Worm (Caenorhabditis elegans) whole organism, mixed stage, embryonic: ENCODE data around the gene ccch-1.

Experiments used
- M03D4.4 ChIP-seq: sonication (generic microtip); optimal IDR thresholded peaks from 2 replicates; lab custom pipeline; 2017; ENCODE audit warnings: mild to moderate bottlenecking, missing genetic modification characterization, missing compliant biosample characterization
- bed-3 ChIP-seq: fragments of 200-800 bp; sonication (Bioruptor generic); optimal IDR thresholded peaks from 3 replicates; lab custom pipeline; 2018; ENCODE audit warnings: mild to moderate bottlenecking, missing genetic modification characterization, moderate library complexity, missing compliant biosample characterization
- blmp-1 ChIP-seq: fragments of 150-350 bp; optimal IDR thresholded peaks from 2 replicates; lab custom pipeline; 2014; ENCODE audit warnings: missing biosample characterization, missing genetic modification characterization
- ceh-39 ChIP-seq: fragments of 150-350 bp; optimal IDR thresholded peaks from 2 replicates; lab custom pipeline; 2014; ENCODE audit warnings: missing biosample characterization, missing genetic modification characterization
- ceh-43 ChIP-seq: fragments of 200-800 bp; sonication (Bioruptor generic); optimal IDR thresholded peaks from 2 replicates; lab custom pipeline; 2018; ENCODE audit warnings: mild to moderate bottlenecking, missing genetic modification characterization, moderate library complexity, missing compliant biosample characterization
- ceh-83 ChIP-seq: fragments of 200-800 bp; sonication (Bioruptor generic); optimal IDR thresholded peaks from 2 replicates; lab custom pipeline; 2018; ENCODE audit warnings: mild to moderate bottlenecking, missing genetic modification characterization, missing compliant biosample characterization
- ces-1 ChIP-seq: fragments of 150-350 bp; optimal IDR thresholded peaks from 2 replicates; lab custom pipeline; 2014; ENCODE audit warnings: missing biosample characterization, missing genetic modification reagents, missing genetic modification characterization
- cnd-1 ChIP-seq: fragments of 200-800 bp; sonication (Bioruptor generic); optimal IDR thresholded peaks from 2 replicates; lab custom pipeline; 2018; ENCODE audit warnings: mild to moderate bottlenecking, missing genetic modification characterization, missing compliant biosample characterization
- elt-1 ChIP-seq: sonication (generic microtip); optimal IDR thresholded peaks from 2 replicates; lab custom pipeline; 2017; ENCODE audit warnings: missing genetic modification characterization, mild to moderate bottlenecking, missing compliant biosample characterization, antibody characterized with exemption, moderate library complexity, borderline replicate concordance; ENCODE audit not compliant: insufficient read depth
- elt-3 ChIP-seq: fragments of 150-350 bp; optimal IDR thresholded peaks from 2 replicates; lab custom pipeline; 2014; ENCODE audit warnings: missing biosample characterization, missing genetic modification characterization
- flh-1 ChIP-seq: fragments of 200-800 bp; sonication (Bioruptor generic); optimal IDR thresholded peaks from 2 replicates; lab custom pipeline; 2018; ENCODE audit warnings: mild to moderate bottlenecking, missing genetic modification characterization, moderate library complexity, missing compliant biosample characterization
- hlh-1 ChIP-seq: fragments of 150-350 bp; optimal IDR thresholded peaks from 2 replicates; lab custom pipeline; 2014; ENCODE audit warnings: missing biosample characterization, missing genetic modification reagents, missing genetic modification characterization
- lin-13 ChIP-seq: fragments of 150-350 bp; optimal IDR thresholded peaks from 2 replicates; lab custom pipeline; 2014; ENCODE audit warnings: missing biosample characterization, missing genetic modification characterization
- lin-32 ChIP-seq: fragments of 200-800 bp; sonication (Bioruptor generic); optimal IDR thresholded peaks from 2 replicates; lab custom pipeline; 2018; ENCODE audit warnings: mild to moderate bottlenecking, missing genetic modification characterization, missing compliant biosample characterization
- mab-5 ChIP-seq: fragments of 150-350 bp; optimal IDR thresholded peaks from 2 replicates; lab custom pipeline; 2014; ENCODE audit warnings: missing biosample characterization, missing genetic modification characterization
- mep-1 ChIP-seq: fragments of 150-350 bp; optimal IDR thresholded peaks from 2 replicates; lab custom pipeline; 2017; ENCODE audit warnings: missing biosample characterization, missing genetic modification reagents, missing genetic modification characterization, inconsistent platforms
- nhr-2 ChIP-seq: fragments of 150-350 bp; optimal IDR thresholded peaks from 2 replicates; lab custom pipeline; 2014; ENCODE audit warnings: missing biosample characterization, missing genetic modification characterization
- nhr-237 ChIP-seq: fragments of 150-350 bp; optimal IDR thresholded peaks from 2 replicates; lab custom pipeline; 2014; ENCODE audit warnings: missing biosample characterization, missing genetic modification characterization
- nhr-28 ChIP-seq: fragments of 150-350 bp; optimal IDR thresholded peaks from 2 replicates; lab custom pipeline; 2014; ENCODE audit warnings: missing biosample characterization, missing genetic modification characterization
- pha-4 ChIP-seq: fragments of 150-350 bp; optimal IDR thresholded peaks from 2 replicates; lab custom pipeline; 2018; ENCODE audit warnings: missing biosample characterization, missing genetic modification reagents, missing genetic modification characterization
- sem-2 ChIP-seq: fragments of 200-800 bp; sonication (Bioruptor generic); optimal IDR thresholded peaks from 2 replicates; lab custom pipeline; 2018; ENCODE audit warnings: mild to moderate bottlenecking, missing genetic modification characterization, missing compliant biosample characterization
- snpc-4 ChIP-seq: fragments of 150-350 bp; optimal IDR thresholded peaks from 2 replicates; lab custom pipeline; 2014; ENCODE audit warnings: missing biosample characterization, missing genetic modification characterization
- sptf-1 ChIP-seq: sonication (generic microtip); optimal IDR thresholded peaks from 2 replicates; lab custom pipeline; 2017; ENCODE audit warnings: mild to moderate bottlenecking, missing genetic modification characterization, moderate library complexity, missing compliant biosample characterization
- unc-120 ChIP-seq: sonication (generic microtip); optimal IDR thresholded peaks from 2 replicates; lab custom pipeline; 2017; ENCODE audit warnings: missing genetic modification characterization, missing compliant biosample characterization; ENCODE audit not compliant: poor library complexity, severe bottlenecking
- unc-39 ChIP-seq: fragments of 150-350 bp; optimal IDR thresholded peaks from 2 replicates; lab custom pipeline; 2014; ENCODE audit warnings: missing biosample characterization, missing genetic modification characterization
- unc-62 ChIP-seq: fragments of 150-350 bp; optimal IDR thresholded peaks from 2 replicates; lab custom pipeline; 2014; ENCODE audit warnings: missing biosample characterization, missing genetic modification reagents, missing genetic modification characterization
- zip-8 ChIP-seq: fragments of 150-350 bp; optimal IDR thresholded peaks from 2 replicates; lab custom pipeline; 2014; ENCODE audit warnings: missing biosample characterization, missing genetic modification characterization
- ztf-11 ChIP-seq: fragments of 150-350 bp; optimal IDR thresholded peaks from 2 replicates; lab custom pipeline; 2014; ENCODE audit warnings: missing biosample characterization, missing genetic modification characterization

ccch-1 gene

DNA sequence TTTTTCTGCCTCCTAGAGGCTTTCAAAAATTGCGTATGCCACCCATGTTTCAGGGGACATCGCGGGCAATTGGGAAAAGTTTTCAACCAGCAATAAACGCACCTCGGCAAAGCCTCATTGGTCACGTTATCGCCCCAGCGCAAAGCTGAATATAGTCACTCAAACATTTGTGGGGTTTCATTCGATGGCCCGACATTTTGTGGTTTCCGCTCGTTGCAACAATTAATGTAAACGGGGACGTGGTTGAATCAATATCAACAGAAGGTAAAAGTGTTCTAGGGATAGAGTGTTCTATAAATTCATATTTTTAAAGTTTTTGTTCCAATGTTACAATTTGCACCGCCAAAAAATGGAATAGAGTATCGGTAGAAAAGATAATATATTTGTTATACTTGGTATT lies 39.3 kb upstream of the ccch-1 start:
- TF ChIP-seq elt-3 (no peak), lin-13 (tag; lab: Kevin White, UChicago) (no peak), ceh-43 (GFP tag; lab: Kevin White, UChicago) (no peak), ztf-11 (tag; lab: Kevin White, UChicago) (no peak), unc-39 (tag; lab: Kevin White, UChicago) (no peak), sptf-1 (tag; lab: Kevin White, UChicago) (no peak), M03D4.4 (tag; lab: Kevin White, UChicago) (no peak), mab-5 (tag; lab: Kevin White, UChicago) (no peak), lin-32 (GFP tag; lab: Kevin White, UChicago) (no peak)

DNA sequence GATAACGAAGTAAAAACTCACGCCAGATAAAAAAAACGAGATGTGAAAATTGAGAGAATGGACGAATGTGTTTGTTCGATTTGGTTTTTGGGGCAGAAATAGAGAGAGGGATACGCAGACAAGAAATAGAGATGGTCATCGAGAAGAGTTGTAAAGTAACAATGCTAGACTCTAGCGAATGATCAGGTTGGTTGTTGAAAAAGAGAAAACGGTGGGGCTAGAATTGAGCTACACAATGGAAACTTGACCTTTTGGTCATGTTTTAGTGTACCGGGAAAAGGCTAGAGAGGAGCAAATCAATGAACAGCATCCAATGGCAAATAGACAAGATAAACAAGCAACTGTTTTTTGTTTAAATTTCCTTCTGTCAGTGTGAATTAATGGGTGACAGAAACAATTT lies 37.2 kb upstream of the ccch-1 start, which contains the start of gene dhs-19:
TSS of gene dhs-19 (minus strand) at position 101 of the 400 bp plus-strand sequence.
- TF ChIP-seq ztf-11 (tag; lab: Kevin White, UChicago) (no peak), snpc-4 (no peak), zip-8 (tag; lab: Kevin White, UChicago) (no peak), cnd-1 (tag; lab: Kevin White, UChicago) (no peak), lin-13 (tag; lab: Kevin White, UChicago) (no peak), sptf-1 (tag; lab: Kevin White, UChicago) (no peak), pha-4 (tag; lab: Kevin White, UChicago) (no peak), nhr-28 (tag; lab: Kevin White, UChicago) (no peak), flh-1 (no peak), ceh-39 (no peak), elt-1 (tag; lab: Kevin White, UChicago) (no peak), ces-1 (GFP tag; lab: Kevin White, UChicago) (no peak), nhr-237 (tag; lab: Kevin White, UChicago) (no peak), lin-32 (GFP tag; lab: Kevin White, UChicago) (no peak)

DNA sequence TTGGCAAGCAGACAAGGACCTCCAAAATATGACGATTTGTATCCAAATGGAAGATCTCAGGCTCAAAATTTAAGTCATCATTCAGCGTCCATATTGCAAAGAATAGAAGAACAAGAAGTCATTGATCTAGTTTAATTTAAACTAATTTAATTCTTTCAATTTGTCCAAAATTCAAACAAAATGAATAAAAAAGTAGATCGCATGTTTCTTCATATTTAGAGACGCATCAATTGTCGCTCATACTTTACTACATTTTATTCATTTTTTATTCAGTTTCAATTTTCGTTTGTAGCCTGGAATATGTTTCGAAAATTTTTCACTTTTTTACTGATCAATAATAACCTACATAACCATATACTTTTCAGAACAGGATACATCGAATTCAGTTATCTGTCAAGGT lies 35.2 kb upstream of the ccch-1 start, which contains the start of gene T11F9.21:
TSS of gene T11F9.21 (plus strand) at position 301 of the 400 bp plus-strand sequence.
- TF ChIP-seq blmp-1: no peak
- TF ChIP-seq ceh-39: no peak
- no peak for TF ChIP-seq mep-1 (tag; lab: Kevin White, UChicago)
- TF ChIP-seq nhr-28 (tag; lab: Kevin White, UChicago): no peak
- TF ChIP-seq nhr-237 (tag; lab: Kevin White, UChicago): no peak
- no peak for TF ChIP-seq hlh-1 (tag; lab: Kevin White, UChicago)
- no peak for TF ChIP-seq zip-8 (tag; lab: Kevin White, UChicago)
- TF ChIP-seq ces-1 (GFP tag; lab: Kevin White, UChicago): no peak
- no peak for TF ChIP-seq ceh-83 (GFP tag; lab: Kevin White, UChicago)
- no peak for TF ChIP-seq bed-3
- TF ChIP-seq sptf-1 (tag; lab: Kevin White, UChicago): no peak

DNA sequence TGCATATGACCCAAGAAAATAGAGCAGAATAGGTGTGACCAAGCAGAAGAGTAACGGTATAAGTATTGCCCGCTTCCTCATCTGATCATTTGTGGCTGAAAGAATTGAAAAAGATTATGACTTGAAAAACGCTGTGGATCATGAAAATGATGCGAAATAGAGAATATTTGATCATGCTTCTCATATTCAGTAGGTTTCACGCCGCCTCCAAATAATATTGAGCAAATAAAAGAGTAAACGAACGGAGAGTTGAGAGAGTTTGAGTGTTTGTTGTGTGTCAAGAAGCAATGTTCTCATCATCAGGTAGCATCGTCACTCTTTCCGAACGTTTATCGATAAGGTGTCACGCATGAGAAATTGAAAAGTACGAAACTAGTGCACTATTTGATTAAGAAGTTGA lies 31.3 kb upstream of the ccch-1 start, which contains the start of gene htrl-1:
TSS of gene htrl-1 (minus strand) at position 101 of the 400 bp plus-strand sequence.
- no peak for TF ChIP-seq sem-2 (GFP tag; lab: Kevin White, UChicago)
- no peak for TF ChIP-seq M03D4.4 (tag; lab: Kevin White, UChicago)
- no peak for TF ChIP-seq blmp-1
- no peak for TF ChIP-seq nhr-237 (tag; lab: Kevin White, UChicago)
- no peak for TF ChIP-seq elt-3
- TF ChIP-seq unc-62 (GFP tag; lab: Kevin White, UChicago): no peak

DNA sequence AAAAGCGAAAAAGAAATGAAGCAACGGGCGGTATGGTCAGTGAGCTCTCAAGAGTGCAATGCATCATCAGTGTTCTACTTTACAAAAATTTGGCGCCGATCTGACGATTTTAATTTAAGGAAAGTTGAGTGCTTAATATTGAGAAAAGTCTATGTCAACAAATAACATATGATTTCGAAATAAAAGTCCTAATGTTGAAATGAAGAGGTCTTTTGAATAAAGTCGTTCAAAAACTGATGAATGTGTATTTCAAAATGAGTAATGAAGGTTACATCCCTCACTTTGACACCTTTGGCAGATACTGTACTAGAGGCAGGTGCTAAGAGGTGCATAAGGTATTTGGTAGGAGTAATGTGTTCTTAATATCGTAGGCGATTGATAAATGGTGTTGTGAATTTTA lies 30.2 kb upstream of the ccch-1 start:
- no peak for TF ChIP-seq blmp-1
- no peak for TF ChIP-seq pha-4 (tag; lab: Kevin White, UChicago)
- no peak for TF ChIP-seq nhr-2 (tag; lab: Kevin White, UChicago)

DNA sequence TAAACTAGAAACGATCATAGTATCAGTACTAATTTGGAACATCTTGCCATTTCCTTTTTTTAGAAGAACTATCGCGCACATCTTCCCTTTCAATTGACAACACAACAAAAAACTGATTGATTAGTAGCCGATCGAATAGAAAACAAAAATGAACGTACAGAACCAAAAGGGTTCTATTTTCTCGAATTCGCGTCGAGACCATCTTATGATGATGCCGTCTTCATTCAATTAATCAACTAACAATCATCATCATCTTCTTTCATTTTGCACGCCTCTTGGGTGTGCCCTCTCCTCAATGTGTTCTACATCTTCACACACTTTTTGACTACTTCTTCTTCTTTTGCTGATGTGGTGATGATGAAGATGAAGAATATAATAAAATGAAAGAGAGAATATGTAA lies 27.8 kb upstream of the ccch-1 start:
- TF ChIP-seq ztf-11 (tag; lab: Kevin White, UChicago): no peak
- no peak for TF ChIP-seq bed-3
- TF ChIP-seq hlh-1 (tag; lab: Kevin White, UChicago): no peak
- no peak for TF ChIP-seq elt-1 (tag; lab: Kevin White, UChicago)
- no peak for TF ChIP-seq elt-3
- TF ChIP-seq unc-120 (tag; lab: Kevin White, UChicago): no peak
- no peak for TF ChIP-seq ceh-83 (GFP tag; lab: Kevin White, UChicago)
